Fruit fly (Drosophila melanogaster): ENCODE measurements around the gene Nup154.

The Nup154 gene

dm6 chr2L:11037583-11038517 lies 33.2 kb downstream of the Nup154 start (continued):
- TF ChIP-seq gfzf (GFP tag; optimal IDR thresholded peaks at IDR 0.05), result no peak

dm6 chr2L:11038918-11039317 lies 34.3 kb downstream of the Nup154 start:
- no peak for TF ChIP-seq HmgZ (tag; optimal IDR thresholded peaks at IDR 0.05)
- TF ChIP-seq CG11093 (GFP tag; IDR thresholded peaks at IDR 0.05), result no peak
- no peak for TF ChIP-seq repo (GFP tag; optimal IDR thresholded peaks at IDR 0.05)
- TF ChIP-seq HLH54F (GFP tag; optimal IDR thresholded peaks at IDR 0.05), result no peak
- peak; percentile 40 for TF ChIP-seq ATbp (GFP tag; optimal IDR thresholded peaks at IDR 0.05)
- no peak for TF ChIP-seq CG2875 (GFP tag; optimal IDR thresholded peaks at IDR 0.05)
- no peak for TF ChIP-seq lov (optimal IDR thresholded peaks at IDR 0.05)
- TF ChIP-seq lov (GFP tag; IDR thresholded peaks at IDR 0.05), result no peak
- no peak for TF ChIP-seq CG7786 (GFP tag; optimal IDR thresholded peaks at IDR 0.05)
- TF ChIP-seq Doc3 (GFP tag; IDR thresholded peaks at IDR 0.05; ENCODE audit: partially characterized antibody), result no peak
- no peak for TF ChIP-seq bbx (GFP tag; IDR thresholded peaks at IDR 0.05; ENCODE audit: partially characterized antibody)
- TF ChIP-seq sima (GFP tag; optimal IDR thresholded peaks at IDR 0.05), result no peak
- TF ChIP-seq dati (GFP tag; IDR thresholded peaks at IDR 0.05), result no peak
- TF ChIP-seq croc (GFP tag; conservative IDR thresholded peaks at IDR 0.05), result no peak
- peak; percentile 78 for TF ChIP-seq CG12769 (tag; optimal IDR thresholded peaks at IDR 0.05)
- peak; percentile 18 for TF ChIP-seq Sox100B (GFP tag; optimal IDR thresholded peaks at IDR 0.05)
- TF ChIP-seq CG31224 (GFP tag; IDR thresholded peaks at IDR 0.05), result 0 out of 2 replicates have a peak, but pooled peaks have one; percentile 8
- TF ChIP-seq CG6813 (GFP tag; optimal IDR thresholded peaks at IDR 0.05), result peak; percentile 3
- no peak for TF ChIP-seq HLH3B (GFP tag; IDR thresholded peaks at IDR 0.05)
- no peak for TF ChIP-seq danr (GFP tag; IDR thresholded peaks at IDR 0.05)
- TF ChIP-seq CG10431 (GFP tag; optimal IDR thresholded peaks at IDR 0.05), result no peak
- peak; percentile 60; the same call in 1 of the 3 replicates for TF ChIP-seq CG2199 (GFP tag; IDR thresholded peaks at IDR 0.05)
- no peak for TF ChIP-seq Antp (GFP tag; optimal IDR thresholded peaks at IDR 0.05)
- peak; percentile 48 for TF ChIP-seq CG33557 (GFP tag; optimal IDR thresholded peaks at IDR 0.05)
- no peak for TF ChIP-seq hbn (GFP tag; IDR thresholded peaks at IDR 0.05; ENCODE audit: partially characterized antibody)
- no peak for TF ChIP-seq tll (GFP tag; optimal IDR thresholded peaks at IDR 0.05)
- no peak for TF ChIP-seq D (optimal IDR thresholded peaks at IDR 0.05)
- TF ChIP-seq D (GFP tag; optimal IDR thresholded peaks at IDR 0.05), result no peak
- TF ChIP-seq CG33213 (GFP tag; optimal IDR thresholded peaks at IDR 0.05), result no peak
- TF ChIP-seq Nf-YC (tag; optimal IDR thresholded peaks at IDR 0.05), result no peak
- TF ChIP-seq wor (GFP tag; IDR thresholded peaks at IDR 0.05), result no peak
- no peak for TF ChIP-seq unc-4 (GFP tag; IDR thresholded peaks at IDR 0.05; ENCODE audit: partially characterized antibody)
- TF ChIP-seq Xrp1 (GFP tag; IDR thresholded peaks at IDR 0.05), result no peak
- no peak for TF ChIP-seq CG13424 (tag; optimal IDR thresholded peaks at IDR 0.05)
- TF ChIP-seq PHDP (tag; optimal IDR thresholded peaks at IDR 0.05), result no peak
- TF ChIP-seq Hand (GFP tag; optimal IDR thresholded peaks at IDR 0.05), result no peak
- TF ChIP-seq CG6254 (GFP tag; optimal IDR thresholded peaks at IDR 0.05), result peak; percentile 37
- no peak for TF ChIP-seq CG17186 (GFP tag; optimal IDR thresholded peaks at IDR 0.05)
- TF ChIP-seq so (GFP tag; IDR thresholded peaks at IDR 0.05), result no peak
- TF ChIP-seq Dll (GFP tag; IDR thresholded peaks at IDR 0.05; ENCODE audit: partially characterized antibody), result no peak
- TF ChIP-seq ham (GFP tag; IDR thresholded peaks at IDR 0.05), result no peak
- TF ChIP-seq inv (GFP tag; IDR thresholded peaks at IDR 0.05; ENCODE audit: partially characterized antibody), result no peak
- no peak for TF ChIP-seq CG2116 (GFP tag; optimal IDR thresholded peaks at IDR 0.05)
- 0 out of 3 replicates have a peak, but pooled peaks have one; percentile 5 for TF ChIP-seq CG11456 (GFP tag; IDR thresholded peaks at IDR 0.05)
- TF ChIP-seq lbe (GFP tag; optimal IDR thresholded peaks at IDR 0.05), result peak; percentile 13
- TF ChIP-seq CG12744 (GFP tag; optimal IDR thresholded peaks at IDR 0.05), result no peak
